Fruit fly (Drosophila melanogaster) whole organism, adult: ENCODE measurements around the gene CG13003.

Experiments
- CG11617 ChIP-seq: fragments of 200-800 bp; sonication (Bioruptor generic); optimal IDR thresholded peaks from 2 replicates; lab custom pipeline; 2017; ENCODE audit warnings: mild to moderate bottlenecking, missing biosample characterization, missing genetic modification reagents, missing genetic modification characterization
- CG12768 ChIP-seq: fragments of 200-800 bp; sonication (Bioruptor generic); optimal IDR thresholded peaks from 2 replicates; lab custom pipeline; 2017; ENCODE audit warnings: missing biosample characterization, missing genetic modification characterization, mild to moderate bottlenecking, moderate library complexity, missing genetic modification reagents
- CG14711 ChIP-seq: fragments of 200-800 bp; sonication (Bioruptor generic); optimal IDR thresholded peaks from 2 replicates; lab custom pipeline; 2018; ENCODE audit warnings: missing biosample characterization, mild to moderate bottlenecking, missing genetic modification characterization, moderate library complexity
- CG1620 ChIP-seq: fragments of 200-800 bp; sonication (Bioruptor generic); optimal IDR thresholded peaks from 2 replicates; lab custom pipeline; 2016; ENCODE audit warnings: missing biosample characterization, missing genetic modification characterization
- CG33017 ChIP-seq: fragments of 200-800 bp; sonication (Bioruptor generic); optimal IDR thresholded peaks from 2 replicates; lab custom pipeline; 2018; ENCODE audit warnings: missing biosample characterization, mild to moderate bottlenecking, missing genetic modification characterization, moderate library complexity
- CG5204 ChIP-seq: fragments of 200-800 bp; sonication (Bioruptor generic); optimal IDR thresholded peaks from 2 replicates; lab custom pipeline; 2016; ENCODE audit warnings: missing biosample characterization, missing genetic modification characterization
- CG7045 ChIP-seq: fragments of 200-800 bp; sonication (Bioruptor generic); optimal IDR thresholded peaks from 2 replicates; lab custom pipeline; 2017; ENCODE audit warnings: missing biosample characterization, mild to moderate bottlenecking, missing genetic modification characterization
- CG7101 ChIP-seq: fragments of 200-800 bp; sonication (Bioruptor generic); optimal IDR thresholded peaks from 2 replicates; lab custom pipeline; 2018; ENCODE audit warnings: missing biosample characterization, mild to moderate bottlenecking, missing genetic modification characterization, moderate library complexity
- Clk ChIP-seq: fragments of 200-800 bp; sonication (Bioruptor generic); optimal IDR thresholded peaks from 2 replicates; lab custom pipeline; 2017; ENCODE audit warnings: missing biosample characterization, missing genetic modification characterization
- Crg-1 ChIP-seq: fragments of 200-800 bp; sonication (Bioruptor generic); optimal IDR thresholded peaks from 2 replicates; lab custom pipeline; 2016; ENCODE audit warnings: missing biosample characterization, missing genetic modification characterization
- Hr96 ChIP-seq: fragments of 200-800 bp; sonication (Bioruptor generic); optimal IDR thresholded peaks from 2 replicates; lab custom pipeline; 2016; ENCODE audit warnings: missing biosample characterization, missing genetic modification characterization
- Mnt ChIP-seq: fragments of 200-800 bp; sonication (Bioruptor generic); optimal IDR thresholded peaks from 2 replicates; lab custom pipeline; 2016; ENCODE audit warnings: missing biosample characterization, mild to moderate bottlenecking, missing genetic modification characterization
- bab1 ChIP-seq: fragments of 200-800 bp; sonication (Bioruptor generic); optimal IDR thresholded peaks from 3 replicates; lab custom pipeline; 2019; ENCODE audit warnings: missing biosample characterization, mild to moderate bottlenecking, missing genetic modification characterization, moderate library complexity
- cic ChIP-seq: fragments of 200-800 bp; sonication (Bioruptor generic); optimal IDR thresholded peaks from 2 replicates; lab custom pipeline; 2017; ENCODE audit warnings: missing biosample characterization, mild to moderate bottlenecking, missing genetic modification characterization, moderate library complexity
- cnc ChIP-seq, 2 experiments: fragments of >200 bp; optimal IDR thresholded peaks; 2 replicates each; lab custom pipeline; 2017
- kay ChIP-seq: fragments of 200-800 bp; sonication (Bioruptor generic); peaks from one replicate; lab custom pipeline; 2016; ENCODE audit warnings: missing biosample characterization, missing genetic modification characterization, borderline replicate concordance
- ovo ChIP-seq: fragments of 200-800 bp; sonication (Bioruptor generic); optimal IDR thresholded peaks from 2 replicates; lab custom pipeline; 2016; ENCODE audit warnings: missing biosample characterization, missing genetic modification characterization
- pad ChIP-seq: fragments of 200-800 bp; sonication (Bioruptor generic); optimal IDR thresholded peaks from 3 replicates; lab custom pipeline; 2017; ENCODE audit warnings: missing biosample characterization, missing genetic modification characterization, mild to moderate bottlenecking, moderate library complexity, missing genetic modification reagents
- tj ChIP-seq: fragments of 200-800 bp; sonication (Bioruptor generic); optimal IDR thresholded peaks from 3 replicates; lab custom pipeline; 2017; ENCODE audit warnings: missing biosample characterization, mild to moderate bottlenecking, missing genetic modification characterization, moderate library complexity
- toe ChIP-seq: fragments of 200-800 bp; sonication (Bioruptor generic); optimal IDR thresholded peaks from 2 replicates; lab custom pipeline; 2016; ENCODE audit warnings: missing biosample characterization, missing genetic modification characterization

The CG13003 gene

dm6 chrX:16912965-16913755 lies 36.8 kb upstream of the CG13003 start, which contains the start of gene CG4928:
Gene CG4928, plus strand, starts transcription at chrX:16913180.
- TF ChIP-seq cnc (optimal IDR thresholded peaks at IDR 0.05; lab: Kevin White, UChicago) (no peak), tj (GFP tag; lab: Kevin White, UChicago) (peak; percentile 35), ovo (GFP tag; lab: Kevin White, UChicago) (peak; percentile 9)

- TF ChIP-seq CG12768 = no peak
- TF ChIP-seq CG7101 (tag; lab: Kevin White, UChicago) = no peak
- TF ChIP-seq CG33017 (tag; lab: Kevin White, UChicago) = no peak
- no peak for TF ChIP-seq CG14711 (tag; lab: Kevin White, UChicago)
- TF ChIP-seq Hr96 (GFP tag; lab: Kevin White, UChicago) = no peak
- TF ChIP-seq CG1620 (GFP tag; lab: Kevin White, UChicago) = no peak
Observed at dm6 chrX:16911962-16912361, 35.6 kb upstream of the CG13003 start.

- TF ChIP-seq CG7045 (GFP tag; lab: Kevin White, UChicago) = no peak
- no peak for TF ChIP-seq CG11617 (GFP tag; lab: Kevin White, UChicago)
- no peak for TF ChIP-seq bab1
- no peak for TF ChIP-seq pad
- TF ChIP-seq kay = no peak
- no peak for TF ChIP-seq cic (GFP tag; lab: Kevin White, UChicago)
- no peak for TF ChIP-seq CG12768
- no peak for TF ChIP-seq Hr96 (GFP tag; lab: Kevin White, UChicago)
- no peak for TF ChIP-seq ovo (GFP tag; lab: Kevin White, UChicago)
- TF ChIP-seq CG5204 = no peak
- no peak for TF ChIP-seq Crg-1 (GFP tag; lab: Kevin White, UChicago)
- TF ChIP-seq CG7101 (tag; lab: Kevin White, UChicago) = no peak
- no peak for TF ChIP-seq Mnt (GFP tag; lab: Kevin White, UChicago)
- no peak for TF ChIP-seq CG1620 (GFP tag; lab: Kevin White, UChicago)
- TF ChIP-seq cnc (optimal IDR thresholded peaks at IDR 0.05; lab: Kevin White, UChicago) = no peak
- no peak for TF ChIP-seq CG33017 (tag; lab: Kevin White, UChicago)
- no peak for TF ChIP-seq toe (GFP tag; lab: Kevin White, UChicago)
- no peak for TF ChIP-seq Clk
- no peak for TF ChIP-seq CG14711 (tag; lab: Kevin White, UChicago)
Observed at dm6 chrX:16909886-16910285, 33.5 kb upstream of the CG13003 start.

- TF ChIP-seq cic (GFP tag; lab: Kevin White, UChicago) (no peak), CG7101 (tag; lab: Kevin White, UChicago) (no peak), pad (no peak), cnc (optimal IDR thresholded peaks at IDR 0.05; lab: Kevin White, UChicago) (no peak), tj (GFP tag; lab: Kevin White, UChicago) (no peak), CG33017 (tag; lab: Kevin White, UChicago) (no peak), bab1 (no peak), Hr96 (GFP tag; lab: Kevin White, UChicago) (no peak)
Observed at dm6 chrX:16909297-16909696, 33.0 kb upstream of the CG13003 start.

- TF ChIP-seq CG12768 (no peak), Clk (no peak)
Observed at dm6 chrX:16907675-16908074, 31.3 kb upstream of the CG13003 start.

- TF ChIP-seq kay (no peak), CG14711 (tag; lab: Kevin White, UChicago) (no peak), tj (GFP tag; lab: Kevin White, UChicago) (no peak), CG12768 (no peak), cnc (optimal IDR thresholded peaks at IDR 0.05; lab: Kevin White, UChicago) (no peak), bab1 (no peak), CG5204 (no peak), Crg-1 (GFP tag; lab: Kevin White, UChicago) (no peak), cic (GFP tag; lab: Kevin White, UChicago) (no peak), ovo (GFP tag; lab: Kevin White, UChicago) (no peak)
Observed at dm6 chrX:16907009-16907408, 30.7 kb upstream of the CG13003 start.

- TF ChIP-seq CG33017 (tag; lab: Kevin White, UChicago) (no peak), CG11617 (GFP tag; lab: Kevin White, UChicago) (no peak)
Observed at dm6 chrX:16906065-16906464, 29.7 kb upstream of the CG13003 start.

- TF ChIP-seq bab1 = no peak
- no peak for TF ChIP-seq CG7101 (tag; lab: Kevin White, UChicago)
- no peak for TF ChIP-seq Mnt (GFP tag; lab: Kevin White, UChicago)
- no peak for TF ChIP-seq Hr96 (GFP tag; lab: Kevin White, UChicago)
- no peak for TF ChIP-seq CG14711 (tag; lab: Kevin White, UChicago)
- TF ChIP-seq CG7045 (GFP tag; lab: Kevin White, UChicago) = no peak
- TF ChIP-seq cic (GFP tag; lab: Kevin White, UChicago) = no peak
- no peak for TF ChIP-seq toe (GFP tag; lab: Kevin White, UChicago)
- no peak for TF ChIP-seq ovo (GFP tag; lab: Kevin White, UChicago)
- no peak for TF ChIP-seq CG12768
- TF ChIP-seq Crg-1 (GFP tag; lab: Kevin White, UChicago) = no peak
- no peak for TF ChIP-seq tj (GFP tag; lab: Kevin White, UChicago)
- TF ChIP-seq kay = no peak
Observed at dm6 chrX:16902435-16902834, 26.1 kb upstream of the CG13003 start.
